Fruit fly (Drosophila melanogaster): Measurements from ENCODE around the gene CG42779.

Gene CG42779

dm6 chr3R:17151376-17152026 is 30.1 kb downstream of the CG42779 start, which contains the start of gene CG5292 (continued):
- peak; percentile 45 for TF ChIP-seq CG4820 (GFP tag; optimal IDR thresholded peaks at IDR 0.05)
- no peak for TF ChIP-seq Hand (GFP tag; optimal IDR thresholded peaks at IDR 0.05)
- peak; percentile 33 for TF ChIP-seq pb (GFP tag; optimal IDR thresholded peaks at IDR 0.05)
- TF ChIP-seq yki (optimal IDR thresholded peaks at IDR 0.05): no peak
- peak; percentile 26; the same call in 1 of the 2 replicates for TF ChIP-seq H2.0 (GFP tag; IDR thresholded peaks at IDR 0.05)
- TF ChIP-seq CG4617 (GFP tag; optimal IDR thresholded peaks at IDR 0.05; ENCODE audit: borderline replicate concordance): peak; percentile 59
- peak; percentile 45 for TF ChIP-seq bcd (GFP tag; optimal IDR thresholded peaks at IDR 0.05)
- TF ChIP-seq Stat92E (GFP tag; optimal IDR thresholded peaks at IDR 0.05): no peak
- TF ChIP-seq Dbx (GFP tag; IDR thresholded peaks at IDR 0.05): peak; percentile 43; the same call in 2 of the 3 replicates
- peak; percentile 76 for TF ChIP-seq NFAT (GFP tag; IDR thresholded peaks at IDR 0.05)
- no peak for TF ChIP-seq nerfin-1 (tag; optimal IDR thresholded peaks at IDR 0.05)
- no peak for TF ChIP-seq CG12219 (GFP tag; optimal IDR thresholded peaks at IDR 0.05)
- peak; percentile 47; the same call in 1 of the 2 replicates for TF ChIP-seq CG11247 (GFP tag; IDR thresholded peaks at IDR 0.05)
- TF ChIP-seq CG6689 (GFP tag; IDR thresholded peaks at IDR 0.05): peak; percentile 56
- 0 out of 2 replicates have a peak, but pooled peaks have one; percentile 19 for TF ChIP-seq CG32767 (GFP tag; IDR thresholded peaks at IDR 0.05)
- no peak for TF ChIP-seq lov (optimal IDR thresholded peaks at IDR 0.05)
- TF ChIP-seq lov (GFP tag; IDR thresholded peaks at IDR 0.05): 0 out of 3 replicates have a peak, but pooled peaks have one; percentile 42
- no peak for TF ChIP-seq CG17612 (GFP tag; IDR thresholded peaks at IDR 0.05)
- no peak for TF ChIP-seq Jarid2 (GFP tag; optimal IDR thresholded peaks at IDR 0.05)
- peak; percentile 73 for TF ChIP-seq Opbp (GFP tag; IDR thresholded peaks at IDR 0.05; ENCODE audit: partially characterized antibody)
- no peak for TF ChIP-seq CG5245 (GFP tag; optimal IDR thresholded peaks at IDR 0.05)
- peak; percentile 60 for TF ChIP-seq Hsf (GFP tag; optimal IDR thresholded peaks at IDR 0.05)
- TF ChIP-seq bsh (GFP tag; optimal IDR thresholded peaks at IDR 0.05): no peak
- no peak for TF ChIP-seq Hey (tag; optimal IDR thresholded peaks at IDR 0.05)
- peak; percentile 72 for TF ChIP-seq YL-1 (GFP tag; optimal IDR thresholded peaks at IDR 0.05)
- no peak for TF ChIP-seq Dfd (GFP tag; optimal IDR thresholded peaks at IDR 0.05)
- TF ChIP-seq CG3407 (GFP tag; optimal IDR thresholded peaks at IDR 0.05): no peak
- peak; percentile 50 for TF ChIP-seq gsb-n (tag; optimal IDR thresholded peaks at IDR 0.05)
- TF ChIP-seq run (tag; optimal IDR thresholded peaks at IDR 0.05): no peak
- peak; percentile 35 for TF ChIP-seq Antp (GFP tag; optimal IDR thresholded peaks at IDR 0.05)
- no peak for TF ChIP-seq CG14667 (GFP tag; IDR thresholded peaks at IDR 0.05)
- peak; percentile 15 for TF ChIP-seq fd3F (GFP tag; optimal IDR thresholded peaks at IDR 0.05)
- no peak for TF ChIP-seq h (optimal IDR thresholded peaks at IDR 0.05)
- TF ChIP-seq CG15514 (GFP tag; optimal IDR thresholded peaks at IDR 0.05): peak; percentile 37
- TF ChIP-seq CG1233 (GFP tag; optimal IDR thresholded peaks at IDR 0.05): no peak
- TF ChIP-seq CG12942 (GFP tag; optimal IDR thresholded peaks at IDR 0.05): peak; percentile 52
- peak; percentile 52 for TF ChIP-seq chn (GFP tag; optimal IDR thresholded peaks at IDR 0.05)
- TF ChIP-seq btn (GFP tag; optimal IDR thresholded peaks at IDR 0.05): no peak
- peak; percentile 16 for TF ChIP-seq vfl (GFP tag; optimal IDR thresholded peaks at IDR 0.05)
- TF ChIP-seq CG4424 (GFP tag; optimal IDR thresholded peaks at IDR 0.05): peak; percentile 53
- no peak for TF ChIP-seq pan (optimal IDR thresholded peaks at IDR 0.05)
- TF ChIP-seq pan (GFP tag; optimal IDR thresholded peaks at IDR 0.05 in 1 of 2, IDR thresholded peaks at IDR 0.05 in 1 of 2): peak in 1 of 2 experiments; percentile 52
- TF ChIP-seq CG12155 (GFP tag; optimal IDR thresholded peaks at IDR 0.05): peak; percentile 34
- peak; percentile 65; the same call in 2 of the 3 replicates for TF ChIP-seq zfh1 (GFP tag; IDR thresholded peaks at IDR 0.05)
- no peak for TF ChIP-seq grn (GFP tag; optimal IDR thresholded peaks at IDR 0.05)
- no peak for TF ChIP-seq dimm (GFP tag; IDR thresholded peaks at IDR 0.05)
- TF ChIP-seq D19A (tag; optimal IDR thresholded peaks at IDR 0.05): no peak
- no peak for TF ChIP-seq en (GFP tag; optimal IDR thresholded peaks at IDR 0.05)
- TF ChIP-seq ro (GFP tag; IDR thresholded peaks at IDR 0.05): no peak
- TF ChIP-seq twi (tag; optimal IDR thresholded peaks at IDR 0.05): no peak
- TF ChIP-seq dpn (GFP tag; optimal IDR thresholded peaks at IDR 0.05): peak; percentile 42 to 67

All from whole organism, embryonic.